Fruit fly (Drosophila melanogaster) whole organism, embryonic: ENCODE results near the gene CG31792.

Experiments used
- Aef1 ChIP-seq: fragments of 200-800 bp; sonication (Bioruptor generic); IDR thresholded peaks from 3 replicates; pipeline ENCODE4 v1.3.6; 2022; ENCODE audit warnings: missing biosample characterization, missing genetic modification characterization
- Atf6 ChIP-seq: fragments of 200-800 bp; sonication (Bioruptor generic); IDR thresholded peaks from 2 replicates; pipeline ENCODE4 v1.3.6; 2022; ENCODE audit warnings: missing biosample characterization, missing genetic modification characterization
- CG1024 ChIP-seq: fragments of 200-800 bp; sonication (Bioruptor generic); IDR thresholded peaks from 2 replicates; pipeline ENCODE4 v1.3.6; 2022; ENCODE audit warnings: missing biosample characterization, missing genetic modification characterization
- CG10543 ChIP-seq: fragments of 200-800 bp; sonication (Bioruptor generic); optimal IDR thresholded peaks from 3 replicates; lab custom pipeline; 2017; ENCODE audit warnings: missing biosample characterization, mild to moderate bottlenecking, missing genetic modification characterization, moderate library complexity
- CG11085 ChIP-seq: fragments of 200-800 bp; sonication (Bioruptor generic); IDR thresholded peaks from 2 replicates; pipeline ENCODE4 v1.3.6; 2022; ENCODE audit warnings: missing biosample characterization, missing genetic modification characterization
- CG11456 ChIP-seq: fragments of 200-800 bp; sonication (Bioruptor generic); IDR thresholded peaks from 3 replicates; pipeline ENCODE4 v1.3.6; 2022; ENCODE audit warnings: missing biosample characterization, missing genetic modification characterization
- CG18011 ChIP-seq: fragments of 200-800 bp; sonication (Bioruptor generic); optimal IDR thresholded peaks from 2 replicates; lab custom pipeline; 2017; ENCODE audit warnings: missing biosample characterization, missing genetic modification characterization, mild to moderate bottlenecking, moderate library complexity, missing genotype
- CG2199 ChIP-seq: fragments of 200-800 bp; sonication (Bioruptor generic); IDR thresholded peaks from 3 replicates; pipeline ENCODE4 v1.3.6; 2022; ENCODE audit warnings: missing biosample characterization, missing genetic modification characterization
- CG2202 ChIP-seq: fragments of 200-800 bp; sonication (Bioruptor generic); optimal IDR thresholded peaks from 2 replicates; lab custom pipeline; 2018; ENCODE audit warnings: missing biosample characterization, mild to moderate bottlenecking, missing genetic modification characterization
- CG2712 ChIP-seq: fragments of 200-800 bp; optimal IDR thresholded peaks from 3 replicates; lab custom pipeline; 2019; ENCODE audit warnings: missing biosample characterization, mild to moderate bottlenecking, missing genetic modification characterization, moderate library complexity
- CG31224 ChIP-seq: fragments of 200-800 bp; sonication (Bioruptor generic); IDR thresholded peaks from 2 replicates; pipeline ENCODE4 v1.3.6; 2022; ENCODE audit warnings: missing biosample characterization, missing genetic modification characterization
- CG33213 ChIP-seq: fragments of 200-800 bp; sonication (Bioruptor generic); optimal IDR thresholded peaks from 3 replicates; lab custom pipeline; 2016; ENCODE audit warnings: missing biosample characterization, missing genetic modification characterization
- CG3995 ChIP-seq: fragments of 200-800 bp; sonication (Bioruptor generic); optimal IDR thresholded peaks from 3 replicates; lab custom pipeline; 2016; ENCODE audit warnings: missing biosample characterization, missing genetic modification characterization
- CG4617 ChIP-seq: fragments of 200-800 bp; sonication (Bioruptor generic); optimal IDR thresholded peaks from 3 replicates; lab custom pipeline; 2016; ENCODE audit warnings: missing biosample characterization, missing genetic modification characterization, borderline replicate concordance
- CG4820 ChIP-seq: fragments of 200-800 bp; sonication (Bioruptor generic); optimal IDR thresholded peaks from 3 replicates; lab custom pipeline; 2016; ENCODE audit warnings: missing biosample characterization, missing genetic modification characterization
- CG6791 ChIP-seq: fragments of 200-800 bp; sonication (Bioruptor generic); IDR thresholded peaks from 3 replicates; pipeline ENCODE4 v1.3.6; 2022; ENCODE audit warnings: missing biosample characterization, missing genetic modification characterization; ENCODE audit not compliant: partially characterized antibody
- CG7271 ChIP-seq: fragments of 200-800 bp; sonication (Bioruptor generic); optimal IDR thresholded peaks from 2 replicates; lab custom pipeline; 2018; ENCODE audit warnings: missing biosample characterization, mild to moderate bottlenecking, missing genetic modification characterization, moderate library complexity
- CG7928 ChIP-seq: fragments of 200-800 bp; sonication (Bioruptor generic); optimal IDR thresholded peaks from 2 replicates; lab custom pipeline; 2017; ENCODE audit warnings: missing biosample characterization, mild to moderate bottlenecking, missing genetic modification characterization
- CG7987 ChIP-seq: fragments of 200-800 bp; sonication (Bioruptor generic); optimal IDR thresholded peaks from 2 replicates; lab custom pipeline; 2018; ENCODE audit warnings: missing biosample characterization, mild to moderate bottlenecking, missing genetic modification characterization, moderate library complexity
- D19A ChIP-seq: fragments of 200-800 bp; optimal IDR thresholded peaks from 3 replicates; lab custom pipeline; 2019; ENCODE audit warnings: missing biosample characterization, mild to moderate bottlenecking, missing genetic modification characterization, moderate library complexity
- Deaf1 ChIP-seq: fragments of 200-800 bp; optimal IDR thresholded peaks from 3 replicates; lab custom pipeline; 2019; ENCODE audit warnings: missing biosample characterization, mild to moderate bottlenecking, missing genetic modification characterization, moderate library complexity
- Fer3 ChIP-seq: fragments of 200-800 bp; sonication (Bioruptor generic); optimal IDR thresholded peaks from 2 replicates; lab custom pipeline; 2018; ENCODE audit warnings: missing biosample characterization, mild to moderate bottlenecking, missing genetic modification characterization, moderate library complexity
- GATAe ChIP-seq: fragments of 200-800 bp; sonication (Bioruptor generic); conservative IDR thresholded peaks from 2 replicates; pipeline ENCODE4 v1.3.6; 2022; ENCODE audit warnings: missing biosample characterization, missing genetic modification characterization
- HLHmδ ChIP-seq: fragments of 200-800 bp; sonication (Bioruptor generic); optimal IDR thresholded peaks from 2 replicates; lab custom pipeline; 2018; ENCODE audit warnings: missing biosample characterization, mild to moderate bottlenecking, missing genetic modification characterization, moderate library complexity
- HmgZ ChIP-seq: fragments of 200-800 bp; sonication (Bioruptor generic); optimal IDR thresholded peaks from 2 replicates; lab custom pipeline; 2018; ENCODE audit warnings: missing biosample characterization, mild to moderate bottlenecking, missing genetic modification characterization
- MESR4 ChIP-seq: fragments of 200-800 bp; sonication (Bioruptor generic); optimal IDR thresholded peaks from 2 replicates; lab custom pipeline; 2018; ENCODE audit warnings: missing biosample characterization, mild to moderate bottlenecking, missing genetic modification characterization, moderate library complexity
- Sry-β ChIP-seq: fragments of 200-800 bp; sonication (Bioruptor generic); optimal IDR thresholded peaks from 2 replicates; lab custom pipeline; 2018; ENCODE audit warnings: missing biosample characterization, mild to moderate bottlenecking, missing genetic modification characterization, moderate library complexity
- Sry-δ ChIP-seq: fragments of 200-800 bp; sonication (Bioruptor generic); optimal IDR thresholded peaks from 2 replicates; lab custom pipeline; 2016; ENCODE audit warnings: missing biosample characterization, missing genetic modification characterization
- Stat92E ChIP-seq, 3 experiments: fragments of >200 bp in 2 of 3; fragments of 200-800 bp in 1 of 3; sonication (Bioruptor generic) in 1 of 3; optimal IDR thresholded peaks; 2 replicates each; lab custom pipeline; 2017 to 2019; ENCODE audit warnings: missing biosample characterization in 3 of 3, missing genetic modification characterization in 3 of 3, mild to moderate bottlenecking in 1 of 3, moderate library complexity in 1 of 3
- TFAM ChIP-seq: fragments of 200-800 bp; sonication (Bioruptor generic); optimal IDR thresholded peaks from 2 replicates; lab custom pipeline; 2017; ENCODE audit warnings: missing biosample characterization, missing genetic modification characterization, inconsistent platforms
- ato ChIP-seq: fragments of 200-800 bp; sonication (Bioruptor generic); IDR thresholded peaks from 2 replicates; pipeline ENCODE4 v1.3.6; 2022; ENCODE audit warnings: missing biosample characterization, missing genetic modification characterization; ENCODE audit not compliant: partially characterized antibody
- bbx ChIP-seq: fragments of 200-800 bp; sonication (Bioruptor generic); IDR thresholded peaks from 2 replicates; pipeline ENCODE4 v1.3.6; 2022; ENCODE audit warnings: missing biosample characterization, missing genetic modification characterization; ENCODE audit not compliant: partially characterized antibody
- btn ChIP-seq: fragments of 200-800 bp; sonication (Bioruptor generic); optimal IDR thresholded peaks from 2 replicates; lab custom pipeline; 2016; ENCODE audit warnings: missing biosample characterization, missing genetic modification characterization
- cg ChIP-seq: fragments of 200-800 bp; sonication (Bioruptor generic); optimal IDR thresholded peaks from 3 replicates; lab custom pipeline; 2019; ENCODE audit warnings: missing biosample characterization, mild to moderate bottlenecking, missing genetic modification characterization, moderate library complexity
- ewg ChIP-seq: fragments of 200-800 bp; sonication (Bioruptor generic); optimal IDR thresholded peaks from 3 replicates; lab custom pipeline; 2017; ENCODE audit warnings: mild to moderate bottlenecking, missing biosample characterization, missing genetic modification reagents, missing genetic modification characterization
- fru ChIP-seq: fragments of >200 bp; optimal IDR thresholded peaks from 2 replicates; lab custom pipeline; 2017
- gcm2 ChIP-seq: fragments of 200-800 bp; sonication (Bioruptor generic); optimal IDR thresholded peaks from 2 replicates; lab custom pipeline; 2016; ENCODE audit warnings: missing biosample characterization, missing genetic modification characterization
- gsb ChIP-seq: fragments of 200-800 bp; sonication (Bioruptor generic); IDR thresholded peaks from 2 replicates; pipeline ENCODE4 v1.3.6; 2022; ENCODE audit warnings: missing biosample characterization, missing genetic modification characterization
- hbn ChIP-seq: fragments of 200-800 bp; sonication (Bioruptor generic); IDR thresholded peaks from 2 replicates; pipeline ENCODE4 v1.3.6; 2022; ENCODE audit warnings: missing biosample characterization, missing genetic modification characterization; ENCODE audit not compliant: partially characterized antibody
- jing ChIP-seq: fragments of 200-800 bp; sonication (Bioruptor generic); optimal IDR thresholded peaks from 2 replicates; lab custom pipeline; 2018; ENCODE audit warnings: missing biosample characterization, mild to moderate bottlenecking, missing genetic modification characterization
- kah ChIP-seq: fragments of 200-800 bp; sonication (Bioruptor generic); optimal IDR thresholded peaks from 2 replicates; lab custom pipeline; 2018; ENCODE audit warnings: missing biosample characterization, mild to moderate bottlenecking, missing genetic modification characterization
- lmd ChIP-seq: fragments of 200-800 bp; sonication (Bioruptor generic); IDR thresholded peaks from 2 replicates; pipeline ENCODE4 v1.3.6; 2022; ENCODE audit warnings: missing biosample characterization, missing genetic modification characterization
- pita ChIP-seq: fragments of 200-800 bp; sonication (Bioruptor generic); optimal IDR thresholded peaks from 2 replicates; lab custom pipeline; 2017; ENCODE audit warnings: missing biosample characterization, mild to moderate bottlenecking, missing genetic modification characterization
- scrt ChIP-seq: fragments of 200-800 bp; sonication (Bioruptor generic); optimal IDR thresholded peaks from 2 replicates; lab custom pipeline; 2018; ENCODE audit warnings: missing biosample characterization, mild to moderate bottlenecking, missing genetic modification characterization, moderate library complexity
- sima ChIP-seq: fragments of 200-800 bp; sonication (Bioruptor generic); optimal IDR thresholded peaks from 2 replicates; lab custom pipeline; 2016; ENCODE audit warnings: missing biosample characterization, missing genetic modification characterization
- so ChIP-seq: fragments of 200-800 bp; sonication (Bioruptor generic); IDR thresholded peaks from 3 replicates; pipeline ENCODE4 v1.3.6; 2022; ENCODE audit warnings: missing biosample characterization, missing genetic modification characterization
- stc ChIP-seq: fragments of 200-800 bp; sonication (Bioruptor generic); IDR thresholded peaks from 2 replicates; pipeline ENCODE4 v1.3.6; 2022; ENCODE audit warnings: missing biosample characterization, missing genetic modification characterization
- tin ChIP-seq: fragments of 200-800 bp; sonication (Bioruptor generic); optimal IDR thresholded peaks from 3 replicates; lab custom pipeline; 2016; ENCODE audit warnings: missing biosample characterization, missing genetic modification characterization
- yki ChIP-seq: fragments of >200 bp; optimal IDR thresholded peaks from 3 replicates; lab custom pipeline; 2018

The CG31792 gene

dm6 chr2L:19014032-19014880 is 17.0 kb downstream of the CG31792 start (continued):
- TF ChIP-seq Stat92E (GFP tag; optimal IDR thresholded peaks at IDR 0.05; lab: Kevin White, UChicago) (no peak), ato (GFP tag; lab: Robert Waterston, UW) (no peak), CG11456 (GFP tag; lab: Robert Waterston, UW) (no peak), CG31224 (GFP tag; lab: Robert Waterston, UW) (peak; percentile 51; the same call in 1 of the 2 replicates), pita (GFP tag; lab: Kevin White, UChicago) (no peak), scrt (GFP tag; lab: Kevin White, UChicago) (peak; percentile 62), hbn (GFP tag; lab: Robert Waterston, UW) (no peak), fru (lab: Kevin White, UChicago) (no peak), stc (peak; percentile 54), jing (GFP tag; lab: Kevin White, UChicago) (peak; percentile 4), CG3995 (GFP tag; lab: Kevin White, UChicago) (no peak), CG11085 (0 out of 2 replicates have a peak, but pooled peaks have one; percentile 42), CG7987 (GFP tag; lab: Kevin White, UChicago) (no peak), CG33213 (GFP tag; lab: Kevin White, UChicago) (no peak), bbx (no peak), CG4617 (GFP tag; lab: Kevin White, UChicago) (no peak), CG4820 (GFP tag; lab: Kevin White, UChicago) (peak; percentile 22), D19A (tag; lab: Kevin White, UChicago) (peak; percentile 69), CG18011 (GFP tag; lab: Kevin White, UChicago) (peak; percentile 4), sima (GFP tag; lab: Kevin White, UChicago) (no peak), MESR4 (no peak), gcm2 (GFP tag; lab: Kevin White, UChicago) (no peak), kah (GFP tag; lab: Kevin White, UChicago) (peak; percentile 34), CG2712 (peak; percentile 79), Atf6 (GFP tag; lab: Robert Waterston, UW) (peak; percentile 63), Deaf1 (tag; lab: Kevin White, UChicago) (peak; percentile 62), CG2199 (GFP tag; lab: Robert Waterston, UW) (no peak), CG2202 (tag; lab: Kevin White, UChicago) (no peak), cg (GFP tag; lab: Kevin White, UChicago) (no peak), Aef1 (peak; percentile 58; the same call in 2 of the 3 replicates), CG1024 (no peak), CG7928 (GFP tag; lab: Kevin White, UChicago) (peak; percentile 20), so (peak; percentile 68; the same call in 1 of the 3 replicates), GATAe (no peak), yki (lab: Kevin White, UChicago) (no peak), ewg (peak; percentile 64), CG6791 (GFP tag; lab: Robert Waterston, UW) (no peak), TFAM (GFP tag; lab: Kevin White, UChicago) (no peak), Sry-δ (no peak), Fer3 (tag; lab: Kevin White, UChicago) (peak; percentile 80), CG10543 (GFP tag; lab: Kevin White, UChicago) (peak; percentile 72), HLHmδ (no peak), btn (no peak), Sry-β (GFP tag; lab: Kevin White, UChicago) (no peak), gsb (GFP tag; lab: Robert Waterston, UW) (no peak), HmgZ (tag; lab: Kevin White, UChicago) (peak; percentile 46), tin (GFP tag; lab: Kevin White, UChicago) (peak; percentile 43), CG7271 (no peak), lmd (GFP tag; lab: Robert Waterston, UW) (peak; percentile 62)
